Fruit fly (Drosophila melanogaster): Measurements from ENCODE around the gene CG9356.

CG9356 gene

dm6 chr3R:9352595-9353275 is 51.3 kb downstream of the CG9356 start (continued):
- TF ChIP-seq CG10321 (GFP tag; IDR thresholded peaks at IDR 0.05): no peak
- no peak for TF ChIP-seq sc (optimal IDR thresholded peaks at IDR 0.05)
- no peak for TF ChIP-seq sc (GFP tag; optimal IDR thresholded peaks at IDR 0.05)
- TF ChIP-seq abd-A (tag; optimal IDR thresholded peaks at IDR 0.05): peak; percentile 99
- no peak for TF ChIP-seq CG18476 (GFP tag; optimal IDR thresholded peaks at IDR 0.05)
- TF ChIP-seq CG7963 (GFP tag; IDR thresholded peaks at IDR 0.05; ENCODE audit: partially characterized antibody): no peak
- TF ChIP-seq CG10979 (tag; optimal IDR thresholded peaks at IDR 0.05): no peak
- TF ChIP-seq fd64A (GFP tag; optimal IDR thresholded peaks at IDR 0.05): no peak
- no peak for TF ChIP-seq Six4 (GFP tag; optimal IDR thresholded peaks at IDR 0.05)
- TF ChIP-seq CG3847 (GFP tag; IDR thresholded peaks at IDR 0.05): no peak
- TF ChIP-seq Max (GFP tag; optimal IDR thresholded peaks at IDR 0.05): no peak
- no peak for TF ChIP-seq CG13123 (GFP tag; optimal IDR thresholded peaks at IDR 0.05)
- TF ChIP-seq CG12071 (GFP tag; optimal IDR thresholded peaks at IDR 0.05): no peak
- TF ChIP-seq tgo (GFP tag; IDR thresholded peaks at IDR 0.05): no peak
- peak; percentile 20 for TF ChIP-seq pros (GFP tag; optimal IDR thresholded peaks at IDR 0.05)
- TF ChIP-seq CG12659 (GFP tag; optimal IDR thresholded peaks at IDR 0.05): no peak
- TF ChIP-seq nerfin-1 (tag; optimal IDR thresholded peaks at IDR 0.05): peak; percentile 51
- TF ChIP-seq Hr39 (optimal IDR thresholded peaks at IDR 0.05): no peak
- no peak for TF ChIP-seq Spps (tag; optimal IDR thresholded peaks at IDR 0.05)
- TF ChIP-seq Dad (GFP tag; optimal IDR thresholded peaks at IDR 0.05): no peak
- no peak for TF ChIP-seq mam (GFP tag; optimal IDR thresholded peaks at IDR 0.05)
- no peak for TF ChIP-seq Dip2 (GFP tag; IDR thresholded peaks at IDR 0.05)
- no peak for TF ChIP-seq en (GFP tag; optimal IDR thresholded peaks at IDR 0.05)
- TF ChIP-seq CG6765 (GFP tag; optimal IDR thresholded peaks at IDR 0.05): no peak
- TF ChIP-seq CG15269 (tag; optimal IDR thresholded peaks at IDR 0.05): no peak
- TF ChIP-seq CG11504 (tag; optimal IDR thresholded peaks at IDR 0.05): peak; percentile 94
- TF ChIP-seq kni (GFP tag; optimal IDR thresholded peaks at IDR 0.05): peak; percentile 97
- TF ChIP-seq chif (GFP tag; optimal IDR thresholded peaks at IDR 0.05): no peak
- no peak for TF ChIP-seq Blimp-1 (GFP tag; optimal IDR thresholded peaks at IDR 0.05)
- no peak for TF ChIP-seq cad (GFP tag; optimal IDR thresholded peaks at IDR 0.05)
- no peak for TF ChIP-seq CG3065 (GFP tag; optimal IDR thresholded peaks at IDR 0.05)
- TF ChIP-seq Sry-δ (GFP tag; optimal IDR thresholded peaks at IDR 0.05): no peak
- TF ChIP-seq sens (GFP tag): peak; percentile 75
- no peak for TF ChIP-seq CG31441 (GFP tag; IDR thresholded peaks at IDR 0.05)
- TF ChIP-seq CG30431 (GFP tag; optimal IDR thresholded peaks at IDR 0.05): no peak
- TF ChIP-seq CG10267 (tag; optimal IDR thresholded peaks at IDR 0.05): no peak
- TF ChIP-seq Opbp (GFP tag; IDR thresholded peaks at IDR 0.05; ENCODE audit: partially characterized antibody): no peak
- no peak for TF ChIP-seq dysf (GFP tag; IDR thresholded peaks at IDR 0.05)
- TF ChIP-seq ATbp (GFP tag; optimal IDR thresholded peaks at IDR 0.05): peak; percentile 40
- TF ChIP-seq CG17612 (GFP tag; IDR thresholded peaks at IDR 0.05): no peak
- no peak for TF ChIP-seq Optix (GFP tag; IDR thresholded peaks at IDR 0.05)
- no peak for TF ChIP-seq trem (tag; optimal IDR thresholded peaks at IDR 0.05)
- no peak for TF ChIP-seq CG13424 (tag; optimal IDR thresholded peaks at IDR 0.05)
- TF ChIP-seq Rx (GFP tag; IDR thresholded peaks at IDR 0.05): no peak
- TF ChIP-seq grn (GFP tag; optimal IDR thresholded peaks at IDR 0.05): no peak
- no peak for TF ChIP-seq CkIIα-i1 (GFP tag; IDR thresholded peaks at IDR 0.05)
- no peak for TF ChIP-seq Usf (GFP tag; optimal IDR thresholded peaks at IDR 0.05)
- TF ChIP-seq Nf-YA (GFP tag; IDR thresholded peaks at IDR 0.05): no peak
- no peak for TF ChIP-seq Taf1 (GFP tag; IDR thresholded peaks at IDR 0.05)
- TF ChIP-seq CG6654 (GFP tag; optimal IDR thresholded peaks at IDR 0.05): no peak
- TF ChIP-seq ara (GFP tag; IDR thresholded peaks at IDR 0.05): no peak
- no peak for TF ChIP-seq schlank (tag; optimal IDR thresholded peaks at IDR 0.05)

All from whole organism, embryonic.